Fruit fly (Drosophila melanogaster) whole organism, prepupa: ENCODE results near the gene halo.

Source experiments
- Blimp-1 ChIP-seq: fragments of 200-800 bp; sonication (Bioruptor generic); optimal IDR thresholded peaks from 3 replicates; lab custom pipeline; 2017; ENCODE audit warnings: missing biosample characterization, missing genetic modification characterization, mild to moderate bottlenecking, moderate library complexity, missing genetic modification reagents
- CG16779 ChIP-seq: fragments of 200-800 bp; sonication (Bioruptor generic); optimal IDR thresholded peaks from 3 replicates; lab custom pipeline; 2017; ENCODE audit warnings: missing biosample characterization, mild to moderate bottlenecking, missing genetic modification characterization
- CG4318 ChIP-seq: fragments of 200-800 bp; sonication (Bioruptor generic); optimal IDR thresholded peaks from 3 replicates; lab custom pipeline; 2017; ENCODE audit warnings: missing biosample characterization, mild to moderate bottlenecking, missing genetic modification characterization
- CG6854 ChIP-seq: fragments of 200-800 bp; sonication (Bioruptor generic); optimal IDR thresholded peaks from 2 replicates; lab custom pipeline; 2017; ENCODE audit warnings: missing biosample characterization, mild to moderate bottlenecking, missing genetic modification characterization
- CG7368 ChIP-seq: fragments of 200-800 bp; sonication (Bioruptor generic); optimal IDR thresholded peaks from 3 replicates; lab custom pipeline; 2016; ENCODE audit warnings: missing biosample characterization, missing genetic modification characterization
- CG8119 ChIP-seq: fragments of 200-800 bp; sonication (Bioruptor generic); IDR thresholded peaks from 3 replicates; pipeline ENCODE4 v1.3.6; 2022; ENCODE audit warnings: missing biosample characterization, missing genetic modification characterization
- CG8319 ChIP-seq: fragments of 200-800 bp; sonication (Bioruptor generic); optimal IDR thresholded peaks from 3 replicates; lab custom pipeline; 2016; ENCODE audit warnings: missing biosample characterization, missing genetic modification characterization
- Eip75B ChIP-seq: fragments of 200-800 bp; sonication (Bioruptor generic); optimal IDR thresholded peaks from 3 replicates; lab custom pipeline; 2016; ENCODE audit warnings: missing biosample characterization, missing genetic modification characterization
- Hr38 ChIP-seq: sonication (Bioruptor generic); optimal IDR thresholded peaks from 2 replicates; lab custom pipeline; 2016; ENCODE audit warnings: missing biosample characterization, missing genetic modification characterization
- OdsH ChIP-seq: fragments of 200-800 bp; sonication (Bioruptor generic); optimal IDR thresholded peaks from 3 replicates; lab custom pipeline; 2016; ENCODE audit warnings: missing biosample characterization, missing genetic modification characterization
- Sox102F ChIP-seq: fragments of 200-800 bp; sonication (Bioruptor generic); optimal IDR thresholded peaks from 2 replicates; lab custom pipeline; 2016; ENCODE audit warnings: missing biosample characterization, mild to moderate bottlenecking, missing genetic modification characterization
- eg ChIP-seq: fragments of 200-800 bp; sonication (Bioruptor generic); IDR thresholded peaks from 3 replicates; pipeline ENCODE4 v1.3.6; 2022; ENCODE audit warnings: missing biosample characterization, missing genetic modification characterization
- svp ChIP-seq: fragments of 200-800 bp; sonication (Bioruptor generic); peaks from one replicate; lab custom pipeline; 2016; ENCODE audit warnings: missing biosample characterization, missing genetic modification characterization

DNA sequence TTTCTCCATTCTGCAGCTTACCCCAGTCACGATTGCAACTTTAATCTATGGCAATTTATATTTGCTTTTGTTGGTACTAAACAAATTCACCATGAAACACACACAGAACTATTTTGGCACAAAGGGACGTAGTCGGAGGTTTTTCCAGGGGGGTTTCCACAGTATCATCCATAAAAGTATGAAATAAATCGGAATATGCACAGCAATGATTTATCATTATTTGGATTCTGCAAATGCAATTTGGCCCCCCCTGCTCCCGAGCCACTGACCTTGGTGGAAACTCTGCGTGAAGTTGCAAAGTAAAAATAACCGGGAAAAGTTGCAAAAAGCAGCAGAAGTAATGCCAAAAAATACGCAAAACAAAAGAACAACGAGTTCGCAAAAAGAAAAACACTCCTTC, 40.0 kb upstream of the halo start:
- TF ChIP-seq svp (GFP tag; lab: Kevin White, UChicago) (no peak), CG4318 (GFP tag; lab: Kevin White, UChicago) (no peak), eg (GFP tag; lab: Robert Waterston, UW) (peak; percentile 75), OdsH (GFP tag; lab: Kevin White, UChicago) (peak; percentile 47), Hr38 (no peak), CG7368 (no peak), CG16779 (tag; lab: Kevin White, UChicago) (no peak), CG6854 (GFP tag; lab: Kevin White, UChicago) (no peak), Eip75B (GFP tag; lab: Kevin White, UChicago) (no peak), Blimp-1 (GFP tag; lab: Kevin White, UChicago) (no peak), CG8319 (GFP tag; lab: Kevin White, UChicago) (no peak), CG8119 (GFP tag; lab: Robert Waterston, UW) (0 out of 3 replicates have a peak, but pooled peaks have one; percentile 32), Sox102F (GFP tag; lab: Kevin White, UChicago) (no peak)
